Worm (Caenorhabditis elegans) whole organism, L1 larva: ENCODE data around the gene serp-1.2.

Source experiments
- blmp-1 ChIP-seq: fragments of 150-350 bp; optimal IDR thresholded peaks from 2 replicates; lab custom pipeline; 2014; ENCODE audit warnings: missing biosample characterization, missing genetic modification characterization
- dpl-1 ChIP-seq, 3 experiments: fragments of 150-350 bp in 2 of 3; sonication (generic microtip) in 1 of 3; optimal IDR thresholded peaks; 2 replicates each; lab custom pipeline; 2014 to 2017; ENCODE audit warnings: missing biosample characterization in 3 of 3, missing genetic modification characterization in 3 of 3, missing genetic modification reagents in 3 of 3
- mep-1 ChIP-seq: fragments of 150-350 bp; optimal IDR thresholded peaks from 2 replicates; lab custom pipeline; 2014; ENCODE audit warnings: missing biosample characterization, missing genetic modification characterization
- nhr-11 ChIP-seq: fragments of 150-350 bp; optimal IDR thresholded peaks from 2 replicates; lab custom pipeline; 2014; ENCODE audit warnings: missing biosample characterization, missing genetic modification characterization
- zag-1 ChIP-seq: fragments of 150-350 bp; optimal IDR thresholded peaks from 2 replicates; lab custom pipeline; 2014; ENCODE audit warnings: missing biosample characterization, missing genetic modification characterization

ce11 chrIV:8223055-8223454 is 2.4 kb upstream of the serp-1.2 start:
- TF ChIP-seq blmp-1 (tag; lab: Kevin White, UChicago) (no peak), dpl-1 (GFP tag; optimal IDR thresholded peaks at IDR 0.05; lab: Kevin White, UChicago) (no peak), mep-1 (tag; lab: Kevin White, UChicago) (no peak), nhr-11 (no peak), zag-1 (tag; lab: Kevin White, UChicago) (no peak)
